Fruit fly (Drosophila melanogaster) whole organism, embryonic: ENCODE results near the gene CG2691.

ENCODE experiments used
- CG1024 ChIP-seq: fragments of 200-800 bp; sonication (Bioruptor generic); IDR thresholded peaks from 2 replicates; pipeline ENCODE4 v1.3.6; 2022; ENCODE audit warnings: missing biosample characterization, missing genetic modification characterization
- CG10321 ChIP-seq: fragments of 200-800 bp; sonication (Bioruptor generic); IDR thresholded peaks from 2 replicates; pipeline ENCODE4 v1.3.6; 2022; ENCODE audit warnings: missing biosample characterization, missing genetic modification characterization
- CG10431 ChIP-seq: fragments of 200-800 bp; sonication (Bioruptor generic); optimal IDR thresholded peaks from 3 replicates; lab custom pipeline; 2018; ENCODE audit warnings: missing biosample characterization, mild to moderate bottlenecking, missing genetic modification characterization
- CG11560 ChIP-seq: fragments of 200-800 bp; sonication (Bioruptor generic); IDR thresholded peaks from 3 replicates; pipeline ENCODE4 v1.3.6; 2022; ENCODE audit warnings: missing biosample characterization, missing genetic modification characterization
- CG13424 ChIP-seq: fragments of 200-800 bp; sonication (Bioruptor generic); optimal IDR thresholded peaks from 2 replicates; lab custom pipeline; 2019; ENCODE audit warnings: missing biosample characterization, mild to moderate bottlenecking, missing genetic modification characterization, moderate library complexity
- CG13894 ChIP-seq: fragments of 200-800 bp; sonication (Bioruptor generic); optimal IDR thresholded peaks from 3 replicates; lab custom pipeline; 2018; ENCODE audit warnings: missing biosample characterization, mild to moderate bottlenecking, missing genetic modification characterization, moderate library complexity
- CG14050 ChIP-seq: fragments of 200-800 bp; sonication (Bioruptor generic); IDR thresholded peaks from 3 replicates; pipeline ENCODE4 v1.3.6; 2022; ENCODE audit warnings: missing biosample characterization, missing genetic modification characterization
- CG15269 ChIP-seq: fragments of 200-800 bp; sonication (Bioruptor generic); optimal IDR thresholded peaks from 2 replicates; lab custom pipeline; 2018; ENCODE audit warnings: missing biosample characterization, mild to moderate bottlenecking, missing genetic modification characterization, moderate library complexity
- CG15514 ChIP-seq: fragments of 200-800 bp; sonication (Bioruptor generic); optimal IDR thresholded peaks from 3 replicates; lab custom pipeline; 2017; ENCODE audit warnings: missing biosample characterization, missing genetic modification characterization, mild to moderate bottlenecking, moderate library complexity, missing genetic modification reagents
- CG17912 ChIP-seq: fragments of 200-800 bp; sonication (Bioruptor generic); optimal IDR thresholded peaks from 2 replicates; lab custom pipeline; 2018; ENCODE audit warnings: missing biosample characterization, mild to moderate bottlenecking, missing genetic modification characterization
- CG18262 ChIP-seq: fragments of 200-800 bp; optimal IDR thresholded peaks from 3 replicates; lab custom pipeline; 2019; ENCODE audit warnings: missing biosample characterization, mild to moderate bottlenecking, missing genetic modification characterization, moderate library complexity
- CG18619 ChIP-seq: fragments of 200-800 bp; sonication (Bioruptor generic); optimal IDR thresholded peaks from 3 replicates; lab custom pipeline; 2017; ENCODE audit warnings: missing biosample characterization, mild to moderate bottlenecking, missing genetic modification characterization
- CG2202 ChIP-seq: fragments of 200-800 bp; sonication (Bioruptor generic); optimal IDR thresholded peaks from 2 replicates; lab custom pipeline; 2018; ENCODE audit warnings: missing biosample characterization, mild to moderate bottlenecking, missing genetic modification characterization
- CG32772 ChIP-seq: fragments of 200-800 bp; sonication (Bioruptor generic); IDR thresholded peaks from 2 replicates; pipeline ENCODE4 v1.3.6; 2022; ENCODE audit warnings: missing biosample characterization, missing genetic modification characterization
- CG4282 ChIP-seq: fragments of 200-800 bp; sonication (Bioruptor generic); optimal IDR thresholded peaks from 2 replicates; lab custom pipeline; 2016; ENCODE audit warnings: missing biosample characterization, missing genetic modification characterization
- CG6175 ChIP-seq: fragments of 200-800 bp; sonication (Bioruptor generic); IDR thresholded peaks from 3 replicates; pipeline ENCODE4 v1.3.6; 2022; ENCODE audit warnings: missing biosample characterization, missing genetic modification characterization
- CG6272 ChIP-seq: fragments of 200-800 bp; sonication (Bioruptor generic); IDR thresholded peaks from 2 replicates; pipeline ENCODE4 v1.3.6; 2022; ENCODE audit warnings: missing biosample characterization, missing genetic modification characterization
- CG7357 ChIP-seq: fragments of 200-800 bp; sonication (Bioruptor generic); IDR thresholded peaks from 3 replicates; pipeline ENCODE4 v1.3.6; 2022; ENCODE audit warnings: missing biosample characterization, missing genetic modification characterization
- Ets65A ChIP-seq: fragments of 200-800 bp; sonication (Bioruptor generic); peaks from one replicate; lab custom pipeline; 2016; ENCODE audit warnings: missing biosample characterization, missing genetic modification characterization
- Fer1 ChIP-seq: fragments of 200-800 bp; sonication (Bioruptor generic); optimal IDR thresholded peaks from 2 replicates; lab custom pipeline; 2017; ENCODE audit warnings: missing biosample characterization, mild to moderate bottlenecking, missing genetic modification characterization
- Fer3 ChIP-seq: fragments of 200-800 bp; sonication (Bioruptor generic); optimal IDR thresholded peaks from 2 replicates; lab custom pipeline; 2018; ENCODE audit warnings: missing biosample characterization, mild to moderate bottlenecking, missing genetic modification characterization, moderate library complexity
- HLH3B ChIP-seq: fragments of 200-800 bp; sonication (Bioruptor generic); IDR thresholded peaks from 2 replicates; pipeline ENCODE4 v1.3.6; 2022; ENCODE audit warnings: missing biosample characterization, missing genetic modification characterization
- HLHmδ ChIP-seq: fragments of 200-800 bp; sonication (Bioruptor generic); optimal IDR thresholded peaks from 2 replicates; lab custom pipeline; 2018; ENCODE audit warnings: missing biosample characterization, mild to moderate bottlenecking, missing genetic modification characterization, moderate library complexity
- NfI ChIP-seq: fragments of 200-800 bp; sonication (Bioruptor generic); optimal IDR thresholded peaks from 3 replicates; lab custom pipeline; 2018; ENCODE audit warnings: missing biosample characterization, mild to moderate bottlenecking, missing genetic modification characterization, moderate library complexity
- Opbp ChIP-seq: fragments of 200-800 bp; sonication (Bioruptor generic); IDR thresholded peaks from 3 replicates; pipeline ENCODE4 v1.3.6; 2022; ENCODE audit warnings: missing biosample characterization, missing genetic modification characterization; ENCODE audit not compliant: partially characterized antibody
- Rx ChIP-seq: fragments of 200-800 bp; sonication (Bioruptor generic); IDR thresholded peaks from 2 replicates; pipeline ENCODE4 v1.3.6; 2022; ENCODE audit warnings: missing biosample characterization, missing genetic modification characterization
- Ssrp ChIP-seq: fragments of 200-800 bp; sonication (Bioruptor generic); optimal IDR thresholded peaks from 2 replicates; lab custom pipeline; 2018; ENCODE audit warnings: missing biosample characterization, mild to moderate bottlenecking, missing genetic modification characterization, moderate library complexity
- ato ChIP-seq: fragments of 200-800 bp; sonication (Bioruptor generic); IDR thresholded peaks from 2 replicates; pipeline ENCODE4 v1.3.6; 2022; ENCODE audit warnings: missing biosample characterization, missing genetic modification characterization; ENCODE audit not compliant: partially characterized antibody
- bowl ChIP-seq: fragments of 200-800 bp; sonication (Bioruptor generic); IDR thresholded peaks from 2 replicates; pipeline ENCODE4 v1.3.6; 2022; ENCODE audit warnings: missing biosample characterization, missing genetic modification characterization
- chif ChIP-seq, 2 experiments: fragments of 200-800 bp; sonication (Bioruptor generic); optimal IDR thresholded peaks; 3 replicates each; lab custom pipeline; 2016; ENCODE audit warnings: missing biosample characterization in 2 of 2, missing genetic modification characterization in 2 of 2
- chm ChIP-seq: fragments of 200-800 bp; sonication (Bioruptor generic); IDR thresholded peaks from 2 replicates; pipeline ENCODE4 v1.3.6; 2022; ENCODE audit warnings: missing biosample characterization, missing genetic modification characterization
- corto ChIP-seq: fragments of 200-800 bp; sonication (Bioruptor generic); optimal IDR thresholded peaks from 2 replicates; lab custom pipeline; 2016; ENCODE audit warnings: missing biosample characterization, mild to moderate bottlenecking, missing genetic modification characterization, moderate library complexity
- croc ChIP-seq: fragments of 200-800 bp; sonication (Bioruptor generic); conservative IDR thresholded peaks from 3 replicates; pipeline ENCODE4 v1.3.6; 2022; ENCODE audit warnings: missing biosample characterization, missing genetic modification characterization
- eyg ChIP-seq: fragments of 200-800 bp; sonication (Bioruptor generic); optimal IDR thresholded peaks from 3 replicates; lab custom pipeline; 2016; ENCODE audit warnings: missing biosample characterization, missing genetic modification characterization
- fd102C ChIP-seq: fragments of 200-800 bp; sonication (Bioruptor generic); optimal IDR thresholded peaks from 2 replicates; lab custom pipeline; 2018; ENCODE audit warnings: missing biosample characterization, mild to moderate bottlenecking, missing genetic modification characterization, moderate library complexity
- fd3F ChIP-seq: fragments of 200-800 bp; sonication (Bioruptor generic); optimal IDR thresholded peaks from 2 replicates; lab custom pipeline; 2018; ENCODE audit warnings: missing biosample characterization, mild to moderate bottlenecking, missing genetic modification characterization, moderate library complexity
- fru ChIP-seq: fragments of >200 bp; optimal IDR thresholded peaks from 2 replicates; lab custom pipeline; 2017
- gt ChIP-seq: fragments of 200-800 bp; sonication (Bioruptor generic); IDR thresholded peaks from 2 replicates; pipeline ENCODE4 v1.3.6; 2022; ENCODE audit warnings: missing biosample characterization, missing genetic modification characterization
- ham ChIP-seq: fragments of 200-800 bp; sonication (Bioruptor generic); IDR thresholded peaks from 2 replicates; pipeline ENCODE4 v1.3.6; 2022; ENCODE audit warnings: missing biosample characterization, missing genetic modification characterization
- ken ChIP-seq: fragments of 200-800 bp; sonication (Bioruptor generic); IDR thresholded peaks from 3 replicates; pipeline ENCODE4 v1.3.6; 2022; ENCODE audit warnings: missing biosample characterization, missing genetic modification characterization
- lab ChIP-seq: fragments of 200-800 bp; sonication (Bioruptor generic); optimal IDR thresholded peaks from 3 replicates; lab custom pipeline; 2017; ENCODE audit warnings: missing biosample characterization, missing genetic modification characterization, mild to moderate bottlenecking, moderate library complexity, missing genetic modification reagents
- maf-S ChIP-seq: fragments of 200-800 bp; sonication (Bioruptor generic); optimal IDR thresholded peaks from 2 replicates; lab custom pipeline; 2016; ENCODE audit warnings: missing biosample characterization, missing genetic modification characterization
- nerfin-2 ChIP-seq: fragments of 200-800 bp; sonication (Bioruptor generic); IDR thresholded peaks from 2 replicates; pipeline ENCODE4 v1.3.6; 2022; ENCODE audit warnings: missing biosample characterization, missing genetic modification characterization; ENCODE audit not compliant: partially characterized antibody
- prd ChIP-seq, 3 experiments: fragments of >200 bp in 2 of 3; fragments of 200-800 bp in 1 of 3; sonication (Bioruptor generic) in 1 of 3; optimal IDR thresholded peaks in 2 of 3; IDR thresholded peaks in 1 of 3; 2 replicates in 2 of 3; 3 replicates in 1 of 3; pipeline versions ENCODE4 v1.3.6 to Lab custom; 2017 to 2022; ENCODE audit warnings: missing biosample characterization in 1 of 3, missing genetic modification characterization in 1 of 3
- sim ChIP-seq: fragments of 200-800 bp; sonication (Bioruptor generic); IDR thresholded peaks from 2 replicates; pipeline ENCODE4 v1.3.6; 2022; ENCODE audit warnings: missing biosample characterization, missing genetic modification characterization
- sqz ChIP-seq: fragments of 200-800 bp; sonication (Bioruptor generic); optimal IDR thresholded peaks from 3 replicates; lab custom pipeline; 2018; ENCODE audit warnings: missing biosample characterization, mild to moderate bottlenecking, missing genetic modification characterization
- ssp ChIP-seq: fragments of 200-800 bp; sonication (Bioruptor generic); IDR thresholded peaks from 2 replicates; pipeline ENCODE4 v1.3.6; 2022; ENCODE audit warnings: missing biosample characterization, missing genetic modification characterization
- tio ChIP-seq: fragments of 200-800 bp; sonication (Bioruptor generic); optimal IDR thresholded peaks from 2 replicates; lab custom pipeline; 2017; ENCODE audit warnings: missing biosample characterization, missing genetic modification characterization, inconsistent platforms
- unc-4 ChIP-seq: fragments of 200-800 bp; sonication (Bioruptor generic); IDR thresholded peaks from 2 replicates; pipeline ENCODE4 v1.3.6; 2022; ENCODE audit warnings: missing biosample characterization, missing genetic modification characterization; ENCODE audit not compliant: partially characterized antibody
- wor ChIP-seq: fragments of 200-800 bp; sonication (Bioruptor generic); IDR thresholded peaks from 2 replicates; pipeline ENCODE4 v1.3.6; 2022; ENCODE audit warnings: missing biosample characterization, missing genetic modification characterization
- zfh2 ChIP-seq: fragments of 200-800 bp; sonication (Bioruptor generic); optimal IDR thresholded peaks from 2 replicates; lab custom pipeline; 2016; ENCODE audit warnings: missing biosample characterization, missing genetic modification characterization

Gene CG2691

dm6 chrX:13626579-13626894 lies 2.3 kb upstream of the CG2691 start (continued):
- TF ChIP-seq CG15269 (tag; lab: Kevin White, UChicago): peak; percentile 86
- TF ChIP-seq sim (GFP tag; lab: Robert Waterston, UW): no peak
- peak; percentile 88 for TF ChIP-seq lab (GFP tag; lab: Kevin White, UChicago)
- peak; percentile 69 for TF ChIP-seq CG15514 (GFP tag; lab: Kevin White, UChicago)
- peak; percentile 65 for TF ChIP-seq CG18619 (GFP tag; lab: Kevin White, UChicago)
- peak; percentile 27 for TF ChIP-seq CG17912
- TF ChIP-seq ham (GFP tag; lab: Robert Waterston, UW): peak; percentile 7; the same call in 1 of the 2 replicates
- TF ChIP-seq eyg: peak; percentile 22
- TF ChIP-seq CG14050: peak; percentile 59
- TF ChIP-seq fd102C (GFP tag; lab: Kevin White, UChicago): no peak
- TF ChIP-seq CG13894 (tag; lab: Kevin White, UChicago): peak; percentile 49
- TF ChIP-seq Fer1 (GFP tag; lab: Kevin White, UChicago): peak; percentile 88
- TF ChIP-seq CG13424 (tag; lab: Kevin White, UChicago): peak; percentile 81
- TF ChIP-seq CG2202: no peak
- TF ChIP-seq prd (optimal IDR thresholded peaks at IDR 0.05; lab: Kevin White, UChicago): no peak
- peak; percentile 82 for TF ChIP-seq prd (GFP tag; IDR thresholded peaks at IDR 0.05; lab: Robert Waterston, UW)
- TF ChIP-seq chif (GFP tag; optimal IDR thresholded peaks at IDR 0.05; lab: Kevin White, UChicago): peak; percentile 60 to 63
- peak; percentile 37 for TF ChIP-seq chm (GFP tag; lab: Robert Waterston, UW)
- TF ChIP-seq Fer3 (tag; lab: Kevin White, UChicago): peak; percentile 82
- TF ChIP-seq Ets65A (GFP tag; lab: Kevin White, UChicago): peak; percentile 70
- 0 out of 3 replicates have a peak, but pooled peaks have one; percentile 36 for TF ChIP-seq CG11560
- TF ChIP-seq CG10431 (GFP tag; lab: Kevin White, UChicago): no peak
- peak; percentile 68 for TF ChIP-seq HLH3B (GFP tag; lab: Robert Waterston, UW)
- no peak for TF ChIP-seq bowl (GFP tag; lab: Robert Waterston, UW)
- no peak for TF ChIP-seq nerfin-2
- no peak for TF ChIP-seq CG10321 (GFP tag; lab: Robert Waterston, UW)
- peak; percentile 83 for TF ChIP-seq sqz (GFP tag; lab: Kevin White, UChicago)
- no peak for TF ChIP-seq fru (lab: Kevin White, UChicago)
- no peak for TF ChIP-seq tio (GFP tag; lab: Kevin White, UChicago)
- TF ChIP-seq CG18262 (tag; lab: Kevin White, UChicago): peak; percentile 59
- peak; percentile 71 for TF ChIP-seq ken
- TF ChIP-seq ssp (GFP tag; lab: Robert Waterston, UW): peak; percentile 30; the same call in 1 of the 2 replicates
- TF ChIP-seq CG7357 (GFP tag; lab: Robert Waterston, UW): peak; percentile 68; the same call in 2 of the 3 replicates
- TF ChIP-seq maf-S (GFP tag; lab: Kevin White, UChicago): peak; percentile 70
- TF ChIP-seq unc-4 (GFP tag; lab: Robert Waterston, UW): no peak
- TF ChIP-seq Opbp (GFP tag; lab: Robert Waterston, UW): no peak
- TF ChIP-seq Rx: peak; percentile 28; the same call in 1 of the 2 replicates
- no peak for TF ChIP-seq CG1024 (GFP tag; lab: Robert Waterston, UW)
- peak; percentile 63 for TF ChIP-seq CG6272 (GFP tag; lab: Robert Waterston, UW)
- peak; percentile 71 for TF ChIP-seq CG32772 (GFP tag; lab: Robert Waterston, UW)
- peak; percentile 4 for TF ChIP-seq HLHmδ (GFP tag; lab: Kevin White, UChicago)
- no peak for TF ChIP-seq gt (GFP tag; lab: Robert Waterston, UW)
- peak; percentile 69 for TF ChIP-seq wor (GFP tag; lab: Robert Waterston, UW)
- peak; percentile 57 for TF ChIP-seq croc (GFP tag; lab: Robert Waterston, UW)
- TF ChIP-seq CG4282: peak; percentile 22
- peak; percentile 68 for TF ChIP-seq Ssrp (tag; lab: Kevin White, UChicago)
- TF ChIP-seq fd3F (GFP tag; lab: Kevin White, UChicago): peak; percentile 72
- peak; percentile 78 for TF ChIP-seq zfh2 (GFP tag; lab: Kevin White, UChicago)
- peak; percentile 71 for TF ChIP-seq NfI (GFP tag; lab: Kevin White, UChicago)
- TF ChIP-seq corto: no peak
- TF ChIP-seq CG6175 (GFP tag; lab: Robert Waterston, UW): 0 out of 3 replicates have a peak, but pooled peaks have one; percentile 31
- no peak for TF ChIP-seq ato (GFP tag; lab: Robert Waterston, UW)
